Fruit fly (Drosophila melanogaster) whole organism, adult: ENCODE results near the gene Oatp74D.
A peak's percentile ranks its signal among the peaks of the same experiment; 100 is the strongest.

Experiments used
- CG12768 ChIP-seq: fragments of 200-800 bp; sonication (Bioruptor generic); optimal IDR thresholded peaks from 2 replicates; lab custom pipeline; 2017; ENCODE audit warnings: missing biosample characterization, missing genetic modification characterization, mild to moderate bottlenecking, moderate library complexity, missing genetic modification reagents
- CG1620 ChIP-seq: fragments of 200-800 bp; sonication (Bioruptor generic); optimal IDR thresholded peaks from 2 replicates; lab custom pipeline; 2016; ENCODE audit warnings: missing biosample characterization, missing genetic modification characterization
- CG33017 ChIP-seq: fragments of 200-800 bp; sonication (Bioruptor generic); optimal IDR thresholded peaks from 2 replicates; lab custom pipeline; 2018; ENCODE audit warnings: missing biosample characterization, mild to moderate bottlenecking, missing genetic modification characterization, moderate library complexity
- Crg-1 ChIP-seq: fragments of 200-800 bp; sonication (Bioruptor generic); optimal IDR thresholded peaks from 2 replicates; lab custom pipeline; 2016; ENCODE audit warnings: missing biosample characterization, missing genetic modification characterization
- bab1 ChIP-seq: fragments of 200-800 bp; sonication (Bioruptor generic); optimal IDR thresholded peaks from 3 replicates; lab custom pipeline; 2019; ENCODE audit warnings: missing biosample characterization, mild to moderate bottlenecking, missing genetic modification characterization, moderate library complexity
- kay ChIP-seq: fragments of 200-800 bp; sonication (Bioruptor generic); peaks from one replicate; lab custom pipeline; 2016; ENCODE audit warnings: missing biosample characterization, missing genetic modification characterization, borderline replicate concordance

dm6 chr3L:17458856-17459518 is 27.9 kb upstream of the Oatp74D start:
- TF ChIP-seq CG33017 (tag; lab: Kevin White, UChicago) (no peak), CG1620 (no peak), CG12768 (GFP tag; lab: Kevin White, UChicago) (no peak), kay (GFP tag; lab: Kevin White, UChicago) (peak; percentile 55), Crg-1 (GFP tag; lab: Kevin White, UChicago) (no peak), bab1 (GFP tag; lab: Kevin White, UChicago) (no peak)
